Fruit fly (Drosophila melanogaster) whole organism, embryonic: ENCODE data around the gene SMC1.

Experiments
- Awh ChIP-seq: fragments of 200-800 bp; sonication (Bioruptor generic); IDR thresholded peaks from 2 replicates; pipeline ENCODE4, ENCODE4 v1.3.6; 2022; ENCODE audit warnings: missing biosample characterization, missing genetic modification characterization
- CG11723 ChIP-seq: fragments of 200-800 bp; sonication (Bioruptor generic); optimal IDR thresholded peaks from 2 replicates; lab custom pipeline; 2017; ENCODE audit warnings: missing biosample characterization, mild to moderate bottlenecking, missing genetic modification characterization
- CG12299 ChIP-seq: fragments of 200-800 bp; sonication (Bioruptor generic); optimal IDR thresholded peaks from 2 replicates; lab custom pipeline; 2018; ENCODE audit warnings: missing biosample characterization, mild to moderate bottlenecking, missing genetic modification characterization
- CG13123 ChIP-seq: fragments of 200-800 bp; sonication (Bioruptor generic); optimal IDR thresholded peaks from 2 replicates; lab custom pipeline; 2016; ENCODE audit warnings: missing biosample characterization, missing genetic modification characterization
- CG14667 ChIP-seq: fragments of 200-800 bp; sonication (Bioruptor generic); IDR thresholded peaks from 2 replicates; pipeline ENCODE4 v1.3.6; 2022; ENCODE audit warnings: missing biosample characterization, missing genetic modification characterization
- CG17328 ChIP-seq: fragments of 200-800 bp; sonication (Bioruptor generic); IDR thresholded peaks from 2 replicates; pipeline ENCODE4 v1.3.6; 2022; ENCODE audit warnings: missing biosample characterization, missing genetic modification characterization
- CG17385 ChIP-seq: fragments of 200-800 bp; sonication (Bioruptor generic); optimal IDR thresholded peaks from 3 replicates; lab custom pipeline; 2018; ENCODE audit warnings: missing biosample characterization, mild to moderate bottlenecking, missing genetic modification characterization
- CG17912 ChIP-seq: fragments of 200-800 bp; sonication (Bioruptor generic); optimal IDR thresholded peaks from 2 replicates; lab custom pipeline; 2018; ENCODE audit warnings: missing biosample characterization, mild to moderate bottlenecking, missing genetic modification characterization
- CG30431 ChIP-seq: fragments of 200-800 bp; sonication (Bioruptor generic); optimal IDR thresholded peaks from 2 replicates; lab custom pipeline; 2017; ENCODE audit warnings: missing biosample characterization, missing genetic modification characterization
- CG3407 ChIP-seq: fragments of 200-800 bp; sonication (Bioruptor generic); optimal IDR thresholded peaks from 2 replicates; lab custom pipeline; 2018; ENCODE audit warnings: missing biosample characterization, mild to moderate bottlenecking, missing genetic modification characterization
- CG34376 ChIP-seq: fragments of 200-800 bp; sonication (Bioruptor generic); optimal IDR thresholded peaks from 2 replicates; lab custom pipeline; 2018; ENCODE audit warnings: missing biosample characterization, mild to moderate bottlenecking, missing genetic modification characterization
- CG8359 ChIP-seq: fragments of 200-800 bp; sonication (Bioruptor generic); optimal IDR thresholded peaks from 2 replicates; lab custom pipeline; 2017; ENCODE audit warnings: missing biosample characterization, mild to moderate bottlenecking, missing genetic modification characterization, borderline replicate concordance
- CG8478 ChIP-seq: fragments of >200 bp; optimal IDR thresholded peaks from 2 replicates; lab custom pipeline; 2018
- CG8924 ChIP-seq: fragments of 200-800 bp; optimal IDR thresholded peaks from 3 replicates; lab custom pipeline; 2019; ENCODE audit warnings: missing biosample characterization, mild to moderate bottlenecking, missing genetic modification characterization, moderate library complexity
- CG9609 ChIP-seq: fragments of 200-800 bp; sonication (Bioruptor generic); optimal IDR thresholded peaks from 3 replicates; lab custom pipeline; 2016; ENCODE audit warnings: missing biosample characterization, missing genetic modification characterization
- CG9797 ChIP-seq: fragments of 200-800 bp; sonication (Bioruptor generic); optimal IDR thresholded peaks from 3 replicates; lab custom pipeline; 2018; ENCODE audit warnings: missing biosample characterization, mild to moderate bottlenecking, missing genetic modification characterization
- CoRest ChIP-seq: fragments of 200-800 bp; sonication (Bioruptor generic); optimal IDR thresholded peaks from 3 replicates; lab custom pipeline; 2018; ENCODE audit warnings: missing biosample characterization, mild to moderate bottlenecking, missing genetic modification characterization, moderate library complexity
- Dbx ChIP-seq: fragments of 200-800 bp; sonication (Bioruptor generic); IDR thresholded peaks from 3 replicates; pipeline ENCODE4 v1.3.6; 2022; ENCODE audit warnings: missing biosample characterization, missing genetic modification characterization
- E2f1 ChIP-seq: fragments of 200-800 bp; sonication (Bioruptor generic); IDR thresholded peaks from 2 replicates; pipeline ENCODE4 v1.3.6; 2022; ENCODE audit warnings: missing biosample characterization, missing genetic modification characterization
- Fer2 ChIP-seq: fragments of 200-800 bp; sonication (Bioruptor generic); optimal IDR thresholded peaks from 2 replicates; lab custom pipeline; 2018; ENCODE audit warnings: missing biosample characterization, mild to moderate bottlenecking, missing genetic modification characterization, moderate library complexity
- Lim3 ChIP-seq: fragments of 200-800 bp; sonication (Bioruptor generic); IDR thresholded peaks from 2 replicates; pipeline ENCODE4 v1.3.6; 2022; ENCODE audit warnings: missing biosample characterization, missing genetic modification characterization
- Mad ChIP-seq: fragments of 200-800 bp; sonication (Bioruptor generic); optimal IDR thresholded peaks from 2 replicates; lab custom pipeline; 2016; ENCODE audit warnings: missing biosample characterization, missing genetic modification characterization
- Myb ChIP-seq: fragments of 200-800 bp; sonication (Bioruptor generic); optimal IDR thresholded peaks from 2 replicates; lab custom pipeline; 2016; ENCODE audit warnings: missing biosample characterization, missing genetic modification characterization
- NC2β ChIP-seq: fragments of 200-800 bp; sonication (Bioruptor generic); optimal IDR thresholded peaks from 2 replicates; lab custom pipeline; 2016; ENCODE audit warnings: missing biosample characterization, missing genetic modification characterization
- PHDP ChIP-seq: fragments of 200-800 bp; sonication (Bioruptor generic); optimal IDR thresholded peaks from 3 replicates; lab custom pipeline; 2018; ENCODE audit warnings: missing biosample characterization, mild to moderate bottlenecking, missing genetic modification characterization, moderate library complexity
- Sry-β ChIP-seq: fragments of 200-800 bp; sonication (Bioruptor generic); optimal IDR thresholded peaks from 2 replicates; lab custom pipeline; 2018; ENCODE audit warnings: missing biosample characterization, mild to moderate bottlenecking, missing genetic modification characterization, moderate library complexity
- Stat92E ChIP-seq, 3 experiments: fragments of >200 bp in 2 of 3; fragments of 200-800 bp in 1 of 3; sonication (Bioruptor generic) in 1 of 3; optimal IDR thresholded peaks; 2 replicates each; lab custom pipeline; 2017 to 2019; ENCODE audit warnings: missing biosample characterization in 3 of 3, missing genetic modification characterization in 3 of 3, mild to moderate bottlenecking in 1 of 3, moderate library complexity in 1 of 3
- YL-1 ChIP-seq: fragments of 200-800 bp; sonication (Bioruptor generic); optimal IDR thresholded peaks from 3 replicates; lab custom pipeline; 2017; ENCODE audit warnings: missing biosample characterization, mild to moderate bottlenecking, missing genetic modification characterization
- ara ChIP-seq: fragments of 200-800 bp; sonication (Bioruptor generic); IDR thresholded peaks from 2 replicates; pipeline ENCODE4 v1.3.6; 2022; ENCODE audit warnings: missing biosample characterization, missing genetic modification characterization
- ash1 ChIP-seq: fragments of 200-800 bp; sonication (Bioruptor generic); optimal IDR thresholded peaks from 2 replicates; lab custom pipeline; 2018; ENCODE audit warnings: missing biosample characterization, mild to moderate bottlenecking, missing genetic modification characterization
- chinmo ChIP-seq: fragments of 200-800 bp; sonication (Bioruptor generic); IDR thresholded peaks from 4 replicates; pipeline ENCODE4 v1.3.6; 2022; ENCODE audit warnings: missing biosample characterization, missing genetic modification characterization; ENCODE audit not compliant: partially characterized antibody
- croc ChIP-seq: fragments of 200-800 bp; sonication (Bioruptor generic); conservative IDR thresholded peaks from 3 replicates; pipeline ENCODE4 v1.3.6; 2022; ENCODE audit warnings: missing biosample characterization, missing genetic modification characterization
- emc ChIP-seq: fragments of 200-800 bp; sonication (Bioruptor generic); optimal IDR thresholded peaks from 2 replicates; lab custom pipeline; 2016; ENCODE audit warnings: missing biosample characterization, missing genetic modification characterization
- ems ChIP-seq: fragments of 200-800 bp; sonication (Bioruptor generic); optimal IDR thresholded peaks from 3 replicates; lab custom pipeline; 2016; ENCODE audit warnings: missing biosample characterization, missing genetic modification characterization
- en ChIP-seq: fragments of 200-800 bp; sonication (Bioruptor generic); optimal IDR thresholded peaks from 2 replicates; lab custom pipeline; 2016; ENCODE audit warnings: missing biosample characterization, missing genetic modification characterization
- fd96Cb ChIP-seq: fragments of 200-800 bp; sonication (Bioruptor generic); optimal IDR thresholded peaks from 2 replicates; lab custom pipeline; 2018; ENCODE audit warnings: missing biosample characterization, mild to moderate bottlenecking, missing genetic modification characterization, moderate library complexity
- fru ChIP-seq: fragments of >200 bp; optimal IDR thresholded peaks from 2 replicates; lab custom pipeline; 2017
- ftz-f1 ChIP-seq: fragments of 200-800 bp; sonication (Bioruptor generic); optimal IDR thresholded peaks from 2 replicates; lab custom pipeline; 2016; ENCODE audit warnings: missing biosample characterization, missing genetic modification characterization
- grn ChIP-seq: fragments of 200-800 bp; sonication (Bioruptor generic); optimal IDR thresholded peaks from 3 replicates; lab custom pipeline; 2017; ENCODE audit warnings: missing biosample characterization, missing genetic modification characterization
- gro ChIP-seq: fragments of 200-800 bp; sonication (Bioruptor generic); optimal IDR thresholded peaks from 2 replicates; lab custom pipeline; 2016; ENCODE audit warnings: missing biosample characterization, missing genetic modification characterization
- hth ChIP-seq: fragments of >200 bp; optimal IDR thresholded peaks from 2 replicates; lab custom pipeline; 2017; ENCODE audit warnings: inconsistent platforms
- kni ChIP-seq: fragments of 200-800 bp; sonication (Bioruptor generic); optimal IDR thresholded peaks from 3 replicates; lab custom pipeline; 2017; ENCODE audit warnings: mild to moderate bottlenecking, missing biosample characterization, missing genetic modification reagents, missing genetic modification characterization
- lab ChIP-seq: fragments of 200-800 bp; sonication (Bioruptor generic); optimal IDR thresholded peaks from 3 replicates; lab custom pipeline; 2017; ENCODE audit warnings: missing biosample characterization, missing genetic modification characterization, mild to moderate bottlenecking, moderate library complexity, missing genetic modification reagents
- lola ChIP-seq, 3 experiments: fragments of >200 bp in 2 of 3; fragments of 200-800 bp in 1 of 3; sonication (Bioruptor generic) in 1 of 3; optimal IDR thresholded peaks; 2 replicates each; lab custom pipeline; 2017 to 2019; ENCODE audit warnings: missing biosample characterization in 3 of 3, missing genetic modification characterization in 3 of 3, mild to moderate bottlenecking in 1 of 3, moderate library complexity in 1 of 3
- oc ChIP-seq: fragments of 200-800 bp; sonication (Bioruptor generic); optimal IDR thresholded peaks from 2 replicates; lab custom pipeline; 2018; ENCODE audit warnings: missing biosample characterization, mild to moderate bottlenecking, missing genetic modification characterization, moderate library complexity
- pfk ChIP-seq: fragments of 200-800 bp; sonication (Bioruptor generic); optimal IDR thresholded peaks from 2 replicates; lab custom pipeline; 2018; ENCODE audit warnings: missing biosample characterization, mild to moderate bottlenecking, missing genetic modification characterization, moderate library complexity
- phol ChIP-seq: fragments of 200-800 bp; sonication (Bioruptor generic); optimal IDR thresholded peaks from 3 replicates; lab custom pipeline; 2018; ENCODE audit warnings: missing biosample characterization, mild to moderate bottlenecking, missing genetic modification characterization, moderate library complexity
- row ChIP-seq: fragments of 200-800 bp; sonication (Bioruptor generic); IDR thresholded peaks from 3 replicates; pipeline ENCODE4 v1.3.6; 2022; ENCODE audit warnings: missing biosample characterization, missing genetic modification characterization
- sisA ChIP-seq: fragments of 200-800 bp; sonication (Bioruptor generic); IDR thresholded peaks from 2 replicates; pipeline ENCODE4 v1.3.6; 2022; ENCODE audit warnings: missing biosample characterization, missing genetic modification characterization
- trh ChIP-seq: fragments of 200-800 bp; sonication (Bioruptor generic); optimal IDR thresholded peaks from 2 replicates; lab custom pipeline; 2016; ENCODE audit warnings: missing biosample characterization, missing genetic modification characterization
- wor ChIP-seq: fragments of 200-800 bp; sonication (Bioruptor generic); IDR thresholded peaks from 2 replicates; pipeline ENCODE4 v1.3.6; 2022; ENCODE audit warnings: missing biosample characterization, missing genetic modification characterization
- zfh1 ChIP-seq: fragments of 200-800 bp; sonication (Bioruptor generic); IDR thresholded peaks from 3 replicates; pipeline ENCODE4 v1.3.6; 2022; ENCODE audit warnings: missing biosample characterization, missing genetic modification characterization

Gene SMC1

dm6 chr3R:24053506-24054102 lies 4.5 kb upstream of the SMC1 start (continued):
- TF ChIP-seq Myb (GFP tag; lab: Kevin White, UChicago) (no peak), E2f1 (no peak), Lim3 (GFP tag; lab: Robert Waterston, UW) (no peak), hth (lab: Kevin White, UChicago) (no peak), PHDP (no peak), CG3407 (GFP tag; lab: Kevin White, UChicago) (no peak), wor (GFP tag; lab: Robert Waterston, UW) (no peak), Mad (GFP tag; lab: Kevin White, UChicago) (no peak), ftz-f1 (GFP tag; lab: Kevin White, UChicago) (peak; percentile 29), CG8924 (no peak), en (GFP tag; lab: Kevin White, UChicago) (no peak), ems (GFP tag; lab: Kevin White, UChicago) (no peak), ash1 (GFP tag; lab: Kevin White, UChicago) (no peak), oc (no peak), lola (GFP tag; optimal IDR thresholded peaks at IDR 0.05; lab: Kevin White, UChicago) (no peak), CG14667 (GFP tag; lab: Robert Waterston, UW) (no peak), CG17328 (no peak), CG9609 (GFP tag; lab: Kevin White, UChicago) (no peak), NC2β (no peak), sisA (GFP tag; lab: Robert Waterston, UW) (no peak), Sry-β (no peak), CoRest (tag; lab: Kevin White, UChicago) (no peak), YL-1 (GFP tag; lab: Kevin White, UChicago) (no peak), pfk (GFP tag; lab: Kevin White, UChicago) (no peak), CG11723 (no peak), gro (no peak), Stat92E (GFP tag; optimal IDR thresholded peaks at IDR 0.05; lab: Kevin White, UChicago) (no peak), trh (GFP tag; lab: Kevin White, UChicago) (no peak), Fer2 (tag; lab: Kevin White, UChicago) (no peak), fd96Cb (no peak), CG34376 (peak; percentile 39), phol (tag; lab: Kevin White, UChicago) (no peak), CG9797 (GFP tag; lab: Kevin White, UChicago) (no peak), CG17912 (GFP tag; lab: Kevin White, UChicago) (no peak), ara (GFP tag; lab: Robert Waterston, UW) (no peak), CG13123 (no peak), kni (GFP tag; lab: Kevin White, UChicago) (no peak), chinmo (GFP tag; lab: Robert Waterston, UW) (0 out of 4 replicates have a peak, but pooled peaks have one; percentile 33), zfh1 (no peak), row (GFP tag; lab: Robert Waterston, UW) (no peak), Awh (no peak), lab (GFP tag; lab: Kevin White, UChicago) (peak; percentile 6), CG8359 (no peak), CG30431 (no peak), grn (peak; percentile 9), emc (no peak), CG12299 (tag; lab: Kevin White, UChicago) (no peak), fru (no peak), Dbx (0 out of 3 replicates have a peak, but pooled peaks have one; percentile 14), CG8478 (lab: Kevin White, UChicago) (no peak), croc (GFP tag; lab: Robert Waterston, UW) (no peak), CG17385 (GFP tag; lab: Kevin White, UChicago) (no peak)
